Worm (Caenorhabditis elegans) whole organism, late embryonic: ENCODE results near the gene mspn-1.

Experiments
- F13H6.1 ChIP-seq: sonication (generic microtip); optimal IDR thresholded peaks from 2 replicates; lab custom pipeline; 2016; ENCODE audit warnings: missing genetic modification characterization, missing compliant biosample characterization
- K02D7.2 ChIP-seq: sonication (generic microtip); optimal IDR thresholded peaks from 2 replicates; lab custom pipeline; 2017; ENCODE audit warnings: mild to moderate bottlenecking, missing genetic modification characterization, missing compliant biosample characterization
- K09A11.1 ChIP-seq: sonication (generic microtip); optimal IDR thresholded peaks from 2 replicates; lab custom pipeline; 2017; ENCODE audit warnings: antibody characterized with exemption, mild to moderate bottlenecking, missing genetic modification characterization, missing compliant biosample characterization; ENCODE audit not compliant: insufficient read depth
- T23F11.4 ChIP-seq: fragments of 200-800 bp; sonication (Bioruptor generic); optimal IDR thresholded peaks from 2 replicates; lab custom pipeline; 2018; ENCODE audit warnings: mild to moderate bottlenecking, missing genetic modification characterization, missing compliant biosample characterization
- ahr-1 ChIP-seq: sonication (generic microtip); optimal IDR thresholded peaks from 2 replicates; lab custom pipeline; 2016; ENCODE audit warnings: missing genetic modification characterization, missing compliant biosample characterization
- ceh-19 ChIP-seq: fragments of 200-800 bp; sonication (Bioruptor generic); optimal IDR thresholded peaks from 2 replicates; lab custom pipeline; 2018; ENCODE audit warnings: mild to moderate bottlenecking, missing genetic modification characterization, missing compliant biosample characterization
- ceh-31 ChIP-seq: sonication (generic microtip); optimal IDR thresholded peaks from 2 replicates; lab custom pipeline; 2016; ENCODE audit warnings: missing genetic modification characterization, missing compliant biosample characterization
- ceh-34 ChIP-seq: sonication (generic microtip); optimal IDR thresholded peaks from 2 replicates; lab custom pipeline; 2016; ENCODE audit warnings: mild to moderate bottlenecking, missing genetic modification characterization, missing compliant biosample characterization
- che-1 ChIP-seq: sonication (generic microtip); optimal IDR thresholded peaks from 2 replicates; lab custom pipeline; 2016; ENCODE audit warnings: mild to moderate bottlenecking, missing genetic modification characterization, missing compliant biosample characterization
- dve-1 ChIP-seq: sonication (generic microtip); optimal IDR thresholded peaks from 2 replicates; lab custom pipeline; 2017; ENCODE audit warnings: antibody characterized with exemption, mild to moderate bottlenecking, missing genetic modification characterization, missing compliant biosample characterization
- ets-4 ChIP-seq: sonication (generic microtip); optimal IDR thresholded peaks from 2 replicates; lab custom pipeline; 2016; ENCODE audit warnings: missing genetic modification characterization, missing compliant biosample characterization
- fax-1 ChIP-seq: sonication (generic microtip); optimal IDR thresholded peaks from 2 replicates; lab custom pipeline; 2016; ENCODE audit warnings: missing genotype, missing genetic modification characterization, missing compliant biosample characterization
- fkh-10 ChIP-seq: fragments of 150-350 bp; optimal IDR thresholded peaks from 2 replicates; lab custom pipeline; 2014; ENCODE audit warnings: missing biosample characterization, missing genetic modification reagents, missing genetic modification characterization
- fkh-6 ChIP-seq: sonication (generic microtip); optimal IDR thresholded peaks from 2 replicates; lab custom pipeline; 2016; ENCODE audit warnings: missing genetic modification characterization, missing compliant biosample characterization
- hlh-13 ChIP-seq: fragments of 200-800 bp; sonication (Bioruptor generic); optimal IDR thresholded peaks from 2 replicates; lab custom pipeline; 2018; ENCODE audit warnings: mild to moderate bottlenecking, missing genetic modification characterization, missing compliant biosample characterization
- hlh-15 ChIP-seq: sonication (generic microtip); optimal IDR thresholded peaks from 2 replicates; lab custom pipeline; 2016; ENCODE audit warnings: missing genetic modification characterization, missing compliant biosample characterization
- lin-11 ChIP-seq: fragments of 200-800 bp; sonication (Bioruptor generic); optimal IDR thresholded peaks from 2 replicates; lab custom pipeline; 2018; ENCODE audit warnings: mild to moderate bottlenecking, missing genetic modification characterization, missing compliant biosample characterization
- madf-2 ChIP-seq: sonication (generic microtip); optimal IDR thresholded peaks from 2 replicates; lab custom pipeline; 2017; ENCODE audit warnings: missing genetic modification characterization, missing compliant biosample characterization
- mec-3 ChIP-seq: sonication (generic microtip); optimal IDR thresholded peaks from 2 replicates; lab custom pipeline; 2016; ENCODE audit warnings: borderline replicate concordance, missing genetic modification characterization, missing compliant biosample characterization
- nhr-11 ChIP-seq: fragments of 150-350 bp; optimal IDR thresholded peaks from 2 replicates; lab custom pipeline; 2014; ENCODE audit warnings: missing biosample characterization, missing genetic modification characterization
- pat-9 ChIP-seq: fragments of 200-800 bp; sonication (Bioruptor generic); optimal IDR thresholded peaks from 2 replicates; lab custom pipeline; 2018; ENCODE audit warnings: mild to moderate bottlenecking, missing genetic modification characterization, moderate library complexity, missing compliant biosample characterization
- pha-2 ChIP-seq: sonication (generic microtip); optimal IDR thresholded peaks from 2 replicates; lab custom pipeline; 2017; ENCODE audit warnings: mild to moderate bottlenecking, missing genetic modification characterization, missing compliant biosample characterization
- pha-4 ChIP-seq: fragments of 150-350 bp; optimal IDR thresholded peaks from 2 replicates; lab custom pipeline; 2018; ENCODE audit warnings: missing biosample characterization, missing genetic modification reagents, missing genetic modification characterization
- pqm-1 ChIP-seq: sonication (generic microtip); optimal IDR thresholded peaks from 2 replicates; lab custom pipeline; 2016; ENCODE audit warnings: missing genetic modification characterization, missing compliant biosample characterization
- pros-1 ChIP-seq: fragments of 150-350 bp; optimal IDR thresholded peaks from 2 replicates; lab custom pipeline; 2014; ENCODE audit warnings: missing biosample characterization, missing genetic modification reagents, missing genetic modification characterization
- rnt-1 ChIP-seq: sonication (generic microtip); optimal IDR thresholded peaks from 2 replicates; lab custom pipeline; 2016; ENCODE audit warnings: missing genetic modification characterization, missing compliant biosample characterization
- sox-2 ChIP-seq: fragments of 200-800 bp; sonication (Bioruptor generic); IDR thresholded peaks from 2 replicates; pipeline ENCODE4 v1.3.6; 2022; ENCODE audit warnings: missing genetic modification reagents, missing genetic modification characterization, missing compliant biosample characterization
- tbx-7 ChIP-seq: sonication (generic microtip); optimal IDR thresholded peaks from 2 replicates; lab custom pipeline; 2016; ENCODE audit warnings: missing genotype, missing genetic modification characterization, missing compliant biosample characterization
- unc-42 ChIP-seq: sonication (generic microtip); optimal IDR thresholded peaks from 2 replicates; lab custom pipeline; 2016; ENCODE audit warnings: missing genotype, missing genetic modification characterization, missing compliant biosample characterization
- unc-55 ChIP-seq: sonication (generic microtip); optimal IDR thresholded peaks from 2 replicates; lab custom pipeline; 2017; ENCODE audit warnings: missing biosample characterization, missing genetic modification reagents, missing genetic modification characterization

mspn-1 gene

DNA sequence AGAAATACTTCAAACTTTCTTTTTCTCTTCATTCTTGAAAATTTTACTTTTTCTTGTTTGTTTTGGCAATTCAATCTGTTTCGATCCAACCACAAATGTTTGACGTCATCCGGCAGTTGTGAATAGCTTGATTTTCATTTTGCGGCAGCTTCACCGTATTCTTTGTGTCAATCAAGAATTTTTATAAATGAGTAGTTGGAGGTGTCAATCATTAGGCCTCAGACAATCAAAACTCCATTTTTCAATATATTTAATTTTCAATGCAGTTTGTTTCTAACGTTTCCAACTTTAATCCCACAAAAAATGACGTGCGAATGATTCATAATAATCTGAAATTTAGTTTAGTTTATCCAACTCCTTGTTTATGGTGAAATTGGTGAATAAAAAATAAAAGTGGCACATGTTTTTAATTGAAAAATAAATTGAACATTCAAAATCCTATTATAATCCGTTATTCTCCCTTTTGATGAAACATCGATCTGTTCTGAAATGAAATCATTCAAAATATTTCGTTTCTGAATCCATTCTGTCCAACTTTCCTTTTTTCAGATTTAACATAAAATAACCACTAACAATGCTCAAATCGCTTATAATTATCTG lies 20.2 kb upstream of the mspn-1 start, which contains the start of gene ttr-53:
ttr-53 (plus strand) TSS at position 550 of the 600 bp plus-strand sequence.
- no peak for TF ChIP-seq lin-11 (tag; lab: Kevin White, UChicago)
- TF ChIP-seq che-1 (tag; lab: Kevin White, UChicago), result no peak
- no peak for TF ChIP-seq pha-2

DNA sequence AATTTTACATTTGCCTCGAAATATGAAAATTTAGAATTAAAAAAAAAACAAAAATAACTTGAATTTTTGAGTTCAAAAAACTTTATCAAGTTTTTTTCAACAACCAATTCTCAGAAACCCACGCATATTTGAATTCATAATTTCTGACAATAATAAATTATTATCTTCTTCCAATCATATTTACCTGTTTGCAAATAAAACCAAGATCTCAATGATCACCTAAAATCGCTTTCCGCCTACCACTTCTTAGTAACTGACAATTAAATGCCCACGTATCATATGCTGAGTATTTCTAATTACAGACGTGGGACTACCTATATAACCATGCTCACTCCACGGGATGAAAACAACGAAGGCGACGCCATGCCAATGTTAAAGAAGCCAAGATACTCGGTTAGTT lies 16.1 kb upstream of the mspn-1 start, which contains the start of gene pps-1:
pps-1 (plus strand) TSS at position 301 of the 400 bp plus-strand sequence.
- TF ChIP-seq K02D7.2 (tag; lab: Kevin White, UChicago) (no peak), che-1 (tag; lab: Kevin White, UChicago) (no peak), K09A11.1 (tag; lab: Kevin White, UChicago) (no peak), T23F11.4 (GFP tag; lab: Kevin White, UChicago) (no peak), madf-2 (tag; lab: Kevin White, UChicago) (no peak), ahr-1 (tag; lab: Kevin White, UChicago) (no peak), ceh-19 (GFP tag; lab: Kevin White, UChicago) (no peak), fkh-6 (tag; lab: Kevin White, UChicago) (no peak), pha-4 (tag; lab: Kevin White, UChicago) (no peak), mec-3 (tag; lab: Kevin White, UChicago) (no peak), tbx-7 (no peak), pros-1 (tag; lab: Kevin White, UChicago) (no peak), hlh-15 (tag; lab: Kevin White, UChicago) (no peak), ceh-31 (tag; lab: Kevin White, UChicago) (no peak), ets-4 (tag; lab: Kevin White, UChicago) (no peak), fax-1 (no peak), nhr-11 (tag; lab: Kevin White, UChicago) (no peak)
- TF ChIP-seq, all 69 proteins: peak for 0

DNA sequence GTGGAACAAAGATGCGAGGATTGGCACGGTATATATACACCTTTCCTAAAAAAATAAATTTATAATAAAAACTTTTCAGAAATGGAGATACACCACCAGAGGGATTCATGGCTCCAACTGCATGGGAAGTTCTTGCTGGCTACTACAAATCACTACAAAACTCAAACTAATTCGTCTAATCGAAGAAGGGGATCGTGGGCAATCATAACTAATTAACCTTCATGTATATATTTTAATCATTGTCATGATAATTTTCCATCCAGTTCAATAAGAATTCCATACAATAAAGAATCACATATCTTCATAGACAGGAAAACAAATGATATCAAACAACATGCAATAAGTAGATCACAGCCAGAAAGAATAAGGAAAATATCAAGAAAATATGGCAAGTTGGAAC lies 13.7 kb upstream of the mspn-1 start:
- TF ChIP-seq fkh-6 (tag; lab: Kevin White, UChicago) (no peak), rnt-1 (tag; lab: Kevin White, UChicago) (no peak), ceh-34 (no peak), ets-4 (tag; lab: Kevin White, UChicago) (no peak), F13H6.1 (tag; lab: Kevin White, UChicago) (no peak), fkh-10 (GFP tag; lab: Kevin White, UChicago) (no peak), nhr-11 (tag; lab: Kevin White, UChicago) (no peak), sox-2 (GFP tag; lab: Robert Waterston, UW) (no peak), hlh-15 (tag; lab: Kevin White, UChicago) (no peak), unc-55 (GFP tag; lab: Kevin White, UChicago) (no peak)

DNA sequence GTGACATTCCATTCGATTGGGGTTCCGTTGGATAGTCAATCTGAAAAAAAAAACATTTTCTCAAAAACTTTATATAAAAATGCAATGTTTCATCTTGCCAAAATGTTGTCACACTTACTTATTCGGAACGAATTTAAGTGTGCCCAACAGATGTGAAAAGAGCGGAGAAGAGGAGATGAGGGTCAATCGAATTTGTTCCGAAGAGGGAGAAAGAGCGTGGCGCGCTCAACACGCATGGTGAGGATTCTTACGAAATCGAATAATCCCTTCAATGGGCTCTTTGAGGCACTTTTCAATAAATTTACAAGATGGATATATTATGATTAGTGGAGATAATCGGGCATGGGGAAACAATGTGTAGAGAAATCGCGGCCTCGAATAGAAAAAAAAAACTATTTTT lies 7.0 kb upstream of the mspn-1 start:
- no peak for TF ChIP-seq che-1 (tag; lab: Kevin White, UChicago)
- peak; percentile 100 for TF ChIP-seq unc-42 (tag; lab: Kevin White, UChicago)
- no peak for TF ChIP-seq hlh-13 (GFP tag; lab: Kevin White, UChicago)
- no peak for TF ChIP-seq fkh-10 (GFP tag; lab: Kevin White, UChicago)
- no peak for TF ChIP-seq dve-1 (tag; lab: Kevin White, UChicago)
- no peak for TF ChIP-seq pqm-1 (tag; lab: Kevin White, UChicago)
- TF ChIP-seq, all 69 proteins: peak for 1

DNA sequence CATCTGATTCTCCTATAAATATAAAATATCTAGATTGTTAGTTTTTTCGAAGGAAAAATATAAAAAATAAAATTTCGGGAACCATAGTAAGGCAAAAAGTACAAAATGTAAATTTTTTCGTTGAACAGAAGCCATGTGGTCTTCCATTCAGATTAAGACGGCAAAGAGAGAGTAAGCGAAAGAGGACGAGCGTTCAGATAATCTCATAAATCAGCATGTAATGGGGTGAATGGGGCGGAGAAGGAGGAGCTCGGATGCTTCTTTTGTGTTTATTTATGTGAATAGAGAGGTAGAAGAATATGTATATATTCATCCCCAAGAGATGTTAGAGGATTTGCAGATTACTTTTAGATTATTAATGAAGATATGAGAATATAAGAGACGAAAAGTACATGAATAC lies 3.4 kb upstream of the mspn-1 start, which contains the start of gene pxf-1:
pxf-1 (minus strand) TSS at position 14 of the 400 bp plus-strand sequence.
- TF ChIP-seq unc-42 (tag; lab: Kevin White, UChicago) (peak; percentile 24), pat-9 (tag; lab: Kevin White, UChicago) (no peak)
